Fruit fly (Drosophila melanogaster) whole organism, embryonic: Measurements from ENCODE around the gene CG13126.

Experiments
- Blimp-1 ChIP-seq: fragments of 200-800 bp; sonication (Bioruptor generic); optimal IDR thresholded peaks from 3 replicates; lab custom pipeline; 2018; ENCODE audit warnings: missing biosample characterization, missing genetic modification characterization, mild to moderate bottlenecking, moderate library complexity, missing genetic modification reagents
- Bteb2 ChIP-seq: fragments of 200-800 bp; sonication (Bioruptor generic); optimal IDR thresholded peaks from 2 replicates; lab custom pipeline; 2016; ENCODE audit warnings: missing biosample characterization, missing genetic modification characterization
- C15 ChIP-seq: fragments of 200-800 bp; sonication (Bioruptor generic); IDR thresholded peaks from 3 replicates; pipeline ENCODE4 v1.3.6; 2022; ENCODE audit warnings: missing biosample characterization, missing genetic modification characterization
- CG10979 ChIP-seq: fragments of 200-800 bp; sonication (Bioruptor generic); optimal IDR thresholded peaks from 2 replicates; lab custom pipeline; 2018; ENCODE audit warnings: missing biosample characterization, mild to moderate bottlenecking, missing genetic modification characterization, moderate library complexity
- CG11456 ChIP-seq: fragments of 200-800 bp; sonication (Bioruptor generic); IDR thresholded peaks from 3 replicates; pipeline ENCODE4 v1.3.6; 2022; ENCODE audit warnings: missing biosample characterization, missing genetic modification characterization
- CG12391 ChIP-seq: fragments of 200-800 bp; sonication (Bioruptor generic); optimal IDR thresholded peaks from 3 replicates; lab custom pipeline; 2018; ENCODE audit warnings: missing biosample characterization, mild to moderate bottlenecking, missing genetic modification characterization, moderate library complexity
- CG12744 ChIP-seq: fragments of 200-800 bp; sonication (Bioruptor generic); optimal IDR thresholded peaks from 2 replicates; lab custom pipeline; 2016; ENCODE audit warnings: missing biosample characterization, missing genetic modification characterization
- CG13624 ChIP-seq: fragments of 200-800 bp; sonication (Bioruptor generic); optimal IDR thresholded peaks from 2 replicates; lab custom pipeline; 2016; ENCODE audit warnings: missing biosample characterization, missing genetic modification characterization
- CG14014 ChIP-seq: fragments of 200-800 bp; sonication (Bioruptor generic); IDR thresholded peaks from 2 replicates; pipeline ENCODE4 v1.3.6; 2022; ENCODE audit warnings: missing biosample characterization, missing genetic modification characterization
- CG15011 ChIP-seq: fragments of 200-800 bp; sonication (Bioruptor generic); optimal IDR thresholded peaks from 3 replicates; lab custom pipeline; 2018; ENCODE audit warnings: missing biosample characterization, mild to moderate bottlenecking, missing genetic modification characterization
- CG15601 ChIP-seq: fragments of 200-800 bp; sonication (Bioruptor generic); optimal IDR thresholded peaks from 3 replicates; lab custom pipeline; 2019; ENCODE audit warnings: missing biosample characterization, mild to moderate bottlenecking, missing genetic modification characterization, moderate library complexity
- CG16779 ChIP-seq: fragments of 200-800 bp; sonication (Bioruptor generic); IDR thresholded peaks from 2 replicates; pipeline ENCODE4 v1.3.6; 2022; ENCODE audit warnings: missing biosample characterization, missing genetic modification characterization
- CG17568 ChIP-seq: fragments of 200-800 bp; sonication (Bioruptor generic); optimal IDR thresholded peaks from 2 replicates; lab custom pipeline; 2018; ENCODE audit warnings: missing biosample characterization, mild to moderate bottlenecking, missing genetic modification characterization, moderate library complexity
- CG32532 ChIP-seq: fragments of 200-800 bp; sonication (Bioruptor generic); IDR thresholded peaks from 2 replicates; pipeline ENCODE4 v1.3.6; 2022; ENCODE audit warnings: missing biosample characterization, missing genetic modification characterization
- CG4854 ChIP-seq: fragments of 200-800 bp; sonication (Bioruptor generic); optimal IDR thresholded peaks from 2 replicates; lab custom pipeline; 2016; ENCODE audit warnings: missing biosample characterization, missing genetic modification characterization, inconsistent platforms
- CG6254 ChIP-seq: fragments of 200-800 bp; sonication (Bioruptor generic); optimal IDR thresholded peaks from 3 replicates; lab custom pipeline; 2017; ENCODE audit warnings: mild to moderate bottlenecking, missing biosample characterization, missing genetic modification reagents, missing genetic modification characterization
- CG7357 ChIP-seq: fragments of 200-800 bp; sonication (Bioruptor generic); IDR thresholded peaks from 3 replicates; pipeline ENCODE4 v1.3.6; 2022; ENCODE audit warnings: missing biosample characterization, missing genetic modification characterization
- CG8089 ChIP-seq: fragments of 200-800 bp; sonication (Bioruptor generic); optimal IDR thresholded peaks from 3 replicates; lab custom pipeline; 2016; ENCODE audit warnings: missing biosample characterization, missing genetic modification characterization
- CG9215 ChIP-seq: fragments of 200-800 bp; sonication (Bioruptor generic); IDR thresholded peaks from 2 replicates; pipeline ENCODE4 v1.3.6; 2022; ENCODE audit warnings: missing biosample characterization, missing genetic modification characterization
- CG9727 ChIP-seq: fragments of 200-800 bp; sonication (Bioruptor generic); optimal IDR thresholded peaks from 3 replicates; lab custom pipeline; 2017; ENCODE audit warnings: missing biosample characterization, mild to moderate bottlenecking, missing genetic modification characterization
- Doc2 ChIP-seq: fragments of 200-800 bp; sonication (Bioruptor generic); IDR thresholded peaks from 2 replicates; pipeline ENCODE4 v1.3.6; 2022; ENCODE audit warnings: missing biosample characterization, missing genetic modification characterization
- HHEX ChIP-seq: fragments of 200-800 bp; sonication (Bioruptor generic); optimal IDR thresholded peaks from 3 replicates; lab custom pipeline; 2017; ENCODE audit warnings: missing biosample characterization, mild to moderate bottlenecking, missing genetic modification characterization, missing genetic modification reagents
- HLH54F ChIP-seq: fragments of 200-800 bp; sonication (Bioruptor generic); optimal IDR thresholded peaks from 3 replicates; lab custom pipeline; 2016; ENCODE audit warnings: missing biosample characterization, missing genetic modification characterization
- MBD-R2 ChIP-seq: fragments of 200-800 bp; sonication (Bioruptor generic); IDR thresholded peaks from 2 replicates; pipeline ENCODE4 v1.3.6; 2022; ENCODE audit warnings: missing biosample characterization, missing genetic modification characterization
- NK7.1 ChIP-seq: fragments of 200-800 bp; sonication (Bioruptor generic); optimal IDR thresholded peaks from 3 replicates; lab custom pipeline; 2016; ENCODE audit warnings: missing biosample characterization, missing genetic modification characterization
- Scr ChIP-seq: fragments of 200-800 bp; sonication (Bioruptor generic); IDR thresholded peaks from 2 replicates; pipeline ENCODE4 v1.3.6; 2022; ENCODE audit warnings: missing biosample characterization, missing genetic modification characterization; ENCODE audit not compliant: partially characterized antibody
- Sin3A ChIP-seq: fragments of >200 bp; optimal IDR thresholded peaks from 2 replicates; lab custom pipeline; 2018
- Sry-β ChIP-seq: fragments of 200-800 bp; sonication (Bioruptor generic); optimal IDR thresholded peaks from 2 replicates; lab custom pipeline; 2018; ENCODE audit warnings: missing biosample characterization, mild to moderate bottlenecking, missing genetic modification characterization, moderate library complexity
- Sry-δ ChIP-seq: fragments of 200-800 bp; sonication (Bioruptor generic); optimal IDR thresholded peaks from 2 replicates; lab custom pipeline; 2016; ENCODE audit warnings: missing biosample characterization, missing genetic modification characterization
- Tbp ChIP-seq: fragments of >200 bp; optimal IDR thresholded peaks from 2 replicates; lab custom pipeline; 2018; ENCODE audit warnings: missing biosample characterization, missing genetic modification characterization
- bowl ChIP-seq: fragments of 200-800 bp; sonication (Bioruptor generic); IDR thresholded peaks from 2 replicates; pipeline ENCODE4 v1.3.6; 2022; ENCODE audit warnings: missing biosample characterization, missing genetic modification characterization
- cg ChIP-seq: fragments of 200-800 bp; sonication (Bioruptor generic); optimal IDR thresholded peaks from 3 replicates; lab custom pipeline; 2019; ENCODE audit warnings: missing biosample characterization, mild to moderate bottlenecking, missing genetic modification characterization, moderate library complexity
- crol ChIP-seq: fragments of 200-800 bp; sonication (Bioruptor generic); IDR thresholded peaks from 2 replicates; pipeline ENCODE4 v1.3.6; 2022; ENCODE audit warnings: missing biosample characterization, missing genetic modification characterization
- crp ChIP-seq, 2 experiments: fragments of 200-800 bp; sonication (Bioruptor generic); optimal IDR thresholded peaks; 2 replicates in 1 of 2; 3 replicates in 1 of 2; lab custom pipeline; 2017; ENCODE audit warnings: missing biosample characterization in 2 of 2, missing genetic modification characterization in 2 of 2, mild to moderate bottlenecking in 1 of 2, moderate library complexity in 1 of 2
- cwo ChIP-seq: fragments of 200-800 bp; sonication (Bioruptor generic); optimal IDR thresholded peaks from 3 replicates; lab custom pipeline; 2017; ENCODE audit warnings: missing biosample characterization, missing genetic modification characterization, mild to moderate bottlenecking, moderate library complexity, missing genetic modification reagents
- da ChIP-seq: fragments of 200-800 bp; sonication (Bioruptor generic); optimal IDR thresholded peaks from 2 replicates; lab custom pipeline; 2016; ENCODE audit warnings: missing biosample characterization, missing genetic modification characterization
- ewg ChIP-seq: fragments of 200-800 bp; sonication (Bioruptor generic); optimal IDR thresholded peaks from 3 replicates; lab custom pipeline; 2017; ENCODE audit warnings: mild to moderate bottlenecking, missing biosample characterization, missing genetic modification reagents, missing genetic modification characterization
- fu2 ChIP-seq: fragments of 200-800 bp; sonication (Bioruptor generic); optimal IDR thresholded peaks from 2 replicates; lab custom pipeline; 2016; ENCODE audit warnings: missing biosample characterization, missing genetic modification characterization
- gsb ChIP-seq: fragments of 200-800 bp; sonication (Bioruptor generic); IDR thresholded peaks from 2 replicates; pipeline ENCODE4 v1.3.6; 2022; ENCODE audit warnings: missing biosample characterization, missing genetic modification characterization
- inv ChIP-seq: fragments of 200-800 bp; sonication (Bioruptor generic); IDR thresholded peaks from 2 replicates; pipeline ENCODE4 v1.3.6; 2022; ENCODE audit warnings: missing biosample characterization, missing genetic modification characterization; ENCODE audit not compliant: partially characterized antibody
- kah ChIP-seq: fragments of 200-800 bp; sonication (Bioruptor generic); optimal IDR thresholded peaks from 2 replicates; lab custom pipeline; 2018; ENCODE audit warnings: missing biosample characterization, mild to moderate bottlenecking, missing genetic modification characterization
- nmo ChIP-seq: fragments of 200-800 bp; sonication (Bioruptor generic); optimal IDR thresholded peaks from 2 replicates; lab custom pipeline; 2018; ENCODE audit warnings: missing biosample characterization, mild to moderate bottlenecking, missing genetic modification characterization, moderate library complexity
- phol ChIP-seq: fragments of 200-800 bp; sonication (Bioruptor generic); optimal IDR thresholded peaks from 3 replicates; lab custom pipeline; 2018; ENCODE audit warnings: missing biosample characterization, mild to moderate bottlenecking, missing genetic modification characterization, moderate library complexity
- run ChIP-seq: fragments of 200-800 bp; sonication (Bioruptor generic); optimal IDR thresholded peaks from 3 replicates; lab custom pipeline; 2018; ENCODE audit warnings: missing biosample characterization, mild to moderate bottlenecking, missing genetic modification characterization
- scrt ChIP-seq: fragments of 200-800 bp; sonication (Bioruptor generic); optimal IDR thresholded peaks from 2 replicates; lab custom pipeline; 2018; ENCODE audit warnings: missing biosample characterization, mild to moderate bottlenecking, missing genetic modification characterization, moderate library complexity
- sd ChIP-seq: fragments of 200-800 bp; sonication (Bioruptor generic); optimal IDR thresholded peaks from 3 replicates; lab custom pipeline; 2018; ENCODE audit warnings: missing biosample characterization, mild to moderate bottlenecking, missing genetic modification characterization, moderate library complexity
- sima ChIP-seq: fragments of 200-800 bp; sonication (Bioruptor generic); optimal IDR thresholded peaks from 2 replicates; lab custom pipeline; 2016; ENCODE audit warnings: missing biosample characterization, missing genetic modification characterization
- sna ChIP-seq: fragments of 200-800 bp; sonication (Bioruptor generic); IDR thresholded peaks from 2 replicates; pipeline ENCODE4 v1.3.6; 2022; ENCODE audit warnings: missing biosample characterization, missing genetic modification characterization; ENCODE audit not compliant: partially characterized antibody
- tx ChIP-seq: fragments of 200-800 bp; sonication (Bioruptor generic); optimal IDR thresholded peaks from 2 replicates; lab custom pipeline; 2016; ENCODE audit warnings: missing biosample characterization, missing genetic modification characterization
- unc-4 ChIP-seq: fragments of 200-800 bp; sonication (Bioruptor generic); IDR thresholded peaks from 2 replicates; pipeline ENCODE4 v1.3.6; 2022; ENCODE audit warnings: missing biosample characterization, missing genetic modification characterization; ENCODE audit not compliant: partially characterized antibody
- usp ChIP-seq: fragments of >200 bp; optimal IDR thresholded peaks from 2 replicates; lab custom pipeline; 2017; ENCODE audit warnings: missing biosample characterization, missing genetic modification characterization
- zfh1 ChIP-seq: fragments of 200-800 bp; sonication (Bioruptor generic); IDR thresholded peaks from 3 replicates; pipeline ENCODE4 v1.3.6; 2022; ENCODE audit warnings: missing biosample characterization, missing genetic modification characterization

Gene CG13126

dm6 chr2L:9996553-9996952, 42.6 kb upstream of the CG13126 start (continued):
- no peak for TF ChIP-seq crol (GFP tag; lab: Robert Waterston, UW)
- no peak for TF ChIP-seq ewg (GFP tag; lab: Kevin White, UChicago)
- no peak for TF ChIP-seq CG4854 (GFP tag; lab: Kevin White, UChicago)
- TF ChIP-seq CG16779 (GFP tag; lab: Robert Waterston, UW): no peak
- no peak for TF ChIP-seq usp
- TF ChIP-seq sd (tag; lab: Kevin White, UChicago): no peak
- TF ChIP-seq CG6254 (GFP tag; lab: Kevin White, UChicago): no peak
- TF ChIP-seq phol (tag; lab: Kevin White, UChicago): peak; percentile 43
- TF ChIP-seq CG12744 (GFP tag; lab: Kevin White, UChicago): no peak
- no peak for TF ChIP-seq tx (GFP tag; lab: Kevin White, UChicago)
- TF ChIP-seq Sry-δ: peak; percentile 13
- no peak for TF ChIP-seq gsb (GFP tag; lab: Robert Waterston, UW)
- TF ChIP-seq Sry-β (GFP tag; lab: Kevin White, UChicago): no peak
- peak; percentile 29 for TF ChIP-seq CG15601 (tag; lab: Kevin White, UChicago)
- TF ChIP-seq Sin3A (lab: Kevin White, UChicago): no peak
- no peak for TF ChIP-seq bowl (GFP tag; lab: Robert Waterston, UW)
- TF ChIP-seq NK7.1 (GFP tag; lab: Kevin White, UChicago): no peak
- no peak for TF ChIP-seq Blimp-1 (GFP tag; lab: Kevin White, UChicago)
- no peak for TF ChIP-seq inv (GFP tag; lab: Robert Waterston, UW)
- no peak for TF ChIP-seq Bteb2 (GFP tag; lab: Kevin White, UChicago)
- no peak for TF ChIP-seq scrt (GFP tag; lab: Kevin White, UChicago)
- TF ChIP-seq fu2 (GFP tag; lab: Kevin White, UChicago): no peak
- no peak for TF ChIP-seq sima (GFP tag; lab: Kevin White, UChicago)
- no peak for TF ChIP-seq run (tag; lab: Kevin White, UChicago)
- TF ChIP-seq CG7357 (GFP tag; lab: Robert Waterston, UW): no peak
- TF ChIP-seq da (GFP tag; lab: Kevin White, UChicago): no peak
- no peak for TF ChIP-seq MBD-R2 (GFP tag; lab: Robert Waterston, UW)
- no peak for TF ChIP-seq sna (GFP tag; lab: Robert Waterston, UW)
- peak; percentile 18 for TF ChIP-seq HLH54F (GFP tag; lab: Kevin White, UChicago)
- no peak for TF ChIP-seq Scr (GFP tag; lab: Robert Waterston, UW)
- no peak for TF ChIP-seq CG8089
- TF ChIP-seq unc-4 (GFP tag; lab: Robert Waterston, UW): no peak
- peak; percentile 48 for TF ChIP-seq CG12391 (tag; lab: Kevin White, UChicago)
- TF ChIP-seq cwo (GFP tag; lab: Kevin White, UChicago): no peak
- TF ChIP-seq Doc2 (GFP tag; lab: Robert Waterston, UW): no peak
- no peak for TF ChIP-seq Tbp (GFP tag; lab: Kevin White, UChicago)
- no peak for TF ChIP-seq CG32532 (GFP tag; lab: Robert Waterston, UW)
- TF ChIP-seq cg (GFP tag; lab: Kevin White, UChicago): no peak
- TF ChIP-seq CG9215: no peak
- TF ChIP-seq CG11456 (GFP tag; lab: Robert Waterston, UW): no peak
- no peak for TF ChIP-seq zfh1 (GFP tag; lab: Robert Waterston, UW)
- no peak for TF ChIP-seq HHEX (GFP tag; lab: Kevin White, UChicago)
- TF ChIP-seq CG17568 (GFP tag; lab: Kevin White, UChicago): no peak
- TF ChIP-seq kah (GFP tag; lab: Kevin White, UChicago): no peak
- no peak for TF ChIP-seq CG14014 (GFP tag; lab: Robert Waterston, UW)
- TF ChIP-seq CG13624: no peak
- TF ChIP-seq CG9727 (GFP tag; lab: Kevin White, UChicago): peak; percentile 57
- TF ChIP-seq crp (GFP tag; optimal IDR thresholded peaks at IDR 0.05; lab: Kevin White, UChicago): no peak
- TF ChIP-seq C15: no peak
- peak; percentile 34 for TF ChIP-seq nmo (GFP tag; lab: Kevin White, UChicago)
- no peak for TF ChIP-seq CG15011 (GFP tag; lab: Kevin White, UChicago)
- peak; percentile 46 for TF ChIP-seq CG10979 (tag; lab: Kevin White, UChicago)
